Worm (Caenorhabditis elegans) whole organism, late embryonic: ENCODE data around the gene cpr-1.

Experiments used
- ama-1 ChIP-seq: fragments of 150-350 bp; optimal IDR thresholded peaks from 2 replicates; lab custom pipeline; 2014
- ceh-2 ChIP-seq: sonication (generic microtip); optimal IDR thresholded peaks from 2 replicates; lab custom pipeline; 2016; ENCODE audit warnings: missing genotype, missing genetic modification characterization, missing compliant biosample characterization
- ceh-9 ChIP-seq: sonication (generic microtip); optimal IDR thresholded peaks from 2 replicates; lab custom pipeline; 2016; ENCODE audit warnings: mild to moderate bottlenecking, missing genetic modification characterization, inconsistent platforms, missing compliant biosample characterization
- ets-4 ChIP-seq: sonication (generic microtip); optimal IDR thresholded peaks from 2 replicates; lab custom pipeline; 2016; ENCODE audit warnings: missing genetic modification characterization, missing compliant biosample characterization
- fkh-10 ChIP-seq: fragments of 150-350 bp; optimal IDR thresholded peaks from 2 replicates; lab custom pipeline; 2014; ENCODE audit warnings: missing biosample characterization, missing genetic modification reagents, missing genetic modification characterization
- hlh-6 ChIP-seq: sonication (generic microtip); optimal IDR thresholded peaks from 2 replicates; lab custom pipeline; 2016; ENCODE audit warnings: missing genotype, missing genetic modification characterization, missing compliant biosample characterization
- nhr-11 ChIP-seq: fragments of 150-350 bp; optimal IDR thresholded peaks from 2 replicates; lab custom pipeline; 2014; ENCODE audit warnings: missing biosample characterization, missing genetic modification characterization
- odd-2 ChIP-seq: sonication (generic microtip); optimal IDR thresholded peaks from 2 replicates; lab custom pipeline; 2017; ENCODE audit warnings: antibody characterized with exemption, mild to moderate bottlenecking, missing genetic modification characterization, missing compliant biosample characterization
- pha-4 ChIP-seq: fragments of 150-350 bp; optimal IDR thresholded peaks from 2 replicates; lab custom pipeline; 2018; ENCODE audit warnings: missing biosample characterization, missing genetic modification reagents, missing genetic modification characterization
- tbx-7 ChIP-seq: sonication (generic microtip); optimal IDR thresholded peaks from 2 replicates; lab custom pipeline; 2016; ENCODE audit warnings: missing genotype, missing genetic modification characterization, missing compliant biosample characterization

DNA sequence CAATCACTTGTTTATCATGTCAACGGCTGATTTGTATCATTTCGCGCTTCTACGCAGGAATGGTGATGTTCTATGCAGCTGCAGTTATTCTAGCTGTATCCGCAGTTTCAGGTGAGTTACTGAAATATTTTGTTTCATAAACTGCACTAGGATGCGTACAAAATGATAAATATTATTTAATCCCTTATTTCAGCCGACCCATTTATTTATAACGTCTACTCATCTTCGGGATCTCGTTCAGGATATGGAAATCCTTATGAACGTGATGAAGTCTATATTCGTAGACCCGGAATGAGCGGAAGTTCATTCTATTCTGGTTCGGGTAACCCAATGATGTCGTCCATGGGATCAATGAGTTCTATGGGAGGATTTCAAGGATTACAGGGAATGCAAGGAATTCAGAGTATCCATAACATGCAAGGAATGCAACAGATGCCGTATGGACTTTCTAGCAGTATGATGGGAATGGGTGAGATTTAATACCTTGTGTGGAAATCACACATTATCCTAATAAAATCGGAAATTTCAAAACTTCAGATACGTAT lies 46.2 kb upstream of the cpr-1 start, which contains the start of gene F58H1.2:
- TF ChIP-seq tbx-7 (tag; lab: Kevin White, UChicago), result no peak
- TF ChIP-seq hlh-6, result no peak
- TF ChIP-seq odd-2 (tag; lab: Kevin White, UChicago), result no peak
- no peak for TF ChIP-seq ceh-9 (tag; lab: Kevin White, UChicago)
- TF ChIP-seq nhr-11, result no peak
- TF ChIP-seq ama-1 (lab: Kevin White, UChicago), result no peak
- no peak for TF ChIP-seq ceh-2
- no peak for TF ChIP-seq fkh-10 (GFP tag; lab: Kevin White, UChicago)
- no peak for TF ChIP-seq pha-4 (tag; lab: Kevin White, UChicago)
- no peak for TF ChIP-seq ets-4
